Fruit fly (Drosophila melanogaster) whole organism, embryonic: Measurements from ENCODE around the gene enc.

ENCODE experiments used
- B-H2 ChIP-seq: fragments of 200-800 bp; sonication (Bioruptor generic); optimal IDR thresholded peaks from 2 replicates; lab custom pipeline; 2018; ENCODE audit warnings: missing biosample characterization, mild to moderate bottlenecking, missing genetic modification characterization
- Bgb ChIP-seq: fragments of 200-800 bp; sonication (Bioruptor generic); IDR thresholded peaks from 2 replicates; pipeline ENCODE4 v1.3.6; 2022; ENCODE audit warnings: missing biosample characterization, missing genetic modification characterization; ENCODE audit not compliant: partially characterized antibody
- CG12659 ChIP-seq: fragments of 200-800 bp; sonication (Bioruptor generic); optimal IDR thresholded peaks from 3 replicates; lab custom pipeline; 2017; ENCODE audit warnings: mild to moderate bottlenecking, missing biosample characterization, missing genetic modification reagents, missing genetic modification characterization
- CG13287 ChIP-seq: fragments of 200-800 bp; sonication (Bioruptor generic); IDR thresholded peaks from 2 replicates; pipeline ENCODE4 v1.3.6; 2022; ENCODE audit warnings: missing biosample characterization, missing genetic modification characterization; ENCODE audit not compliant: partially characterized antibody
- CG14860 ChIP-seq: fragments of 200-800 bp; sonication (Bioruptor generic); IDR thresholded peaks from 3 replicates; pipeline ENCODE4 v1.3.6; 2022; ENCODE audit warnings: missing biosample characterization, missing genetic modification characterization; ENCODE audit not compliant: partially characterized antibody
- CG1603 ChIP-seq: fragments of 200-800 bp; sonication (Bioruptor generic); optimal IDR thresholded peaks from 2 replicates; lab custom pipeline; 2019; ENCODE audit warnings: missing biosample characterization, mild to moderate bottlenecking, missing genetic modification characterization, moderate library complexity
- CG2116 ChIP-seq: fragments of 200-800 bp; sonication (Bioruptor generic); optimal IDR thresholded peaks from 3 replicates; lab custom pipeline; 2018; ENCODE audit warnings: missing biosample characterization, mild to moderate bottlenecking, missing genetic modification characterization
- CG31365 ChIP-seq: fragments of 200-800 bp; sonication (Bioruptor generic); optimal IDR thresholded peaks from 2 replicates; lab custom pipeline; 2018; ENCODE audit warnings: missing biosample characterization, mild to moderate bottlenecking, missing genetic modification characterization
- CG4282 ChIP-seq: fragments of 200-800 bp; sonication (Bioruptor generic); optimal IDR thresholded peaks from 2 replicates; lab custom pipeline; 2016; ENCODE audit warnings: missing biosample characterization, missing genetic modification characterization
- CG5180 ChIP-seq: fragments of 200-800 bp; sonication (Bioruptor generic); optimal IDR thresholded peaks from 3 replicates; lab custom pipeline; 2017; ENCODE audit warnings: missing biosample characterization, missing genetic modification characterization, mild to moderate bottlenecking, moderate library complexity, missing genetic modification reagents
- CG7745 ChIP-seq: fragments of 200-800 bp; sonication (Bioruptor generic); optimal IDR thresholded peaks from 2 replicates; lab custom pipeline; 2018; ENCODE audit warnings: missing biosample characterization, mild to moderate bottlenecking, missing genetic modification characterization, moderate library complexity
- CG9797 ChIP-seq: fragments of 200-800 bp; sonication (Bioruptor generic); optimal IDR thresholded peaks from 3 replicates; lab custom pipeline; 2018; ENCODE audit warnings: missing biosample characterization, mild to moderate bottlenecking, missing genetic modification characterization
- CTCF ChIP-seq: fragments of 200-800 bp; sonication (Bioruptor generic); optimal IDR thresholded peaks from 2 replicates; lab custom pipeline; 2017; ENCODE audit warnings: missing biosample characterization, mild to moderate bottlenecking, missing genetic modification characterization, moderate library complexity
- CoRest ChIP-seq: fragments of 200-800 bp; sonication (Bioruptor generic); optimal IDR thresholded peaks from 3 replicates; lab custom pipeline; 2018; ENCODE audit warnings: missing biosample characterization, mild to moderate bottlenecking, missing genetic modification characterization, moderate library complexity
- Drgx ChIP-seq: fragments of 200-800 bp; sonication (Bioruptor generic); IDR thresholded peaks from 2 replicates; pipeline ENCODE4 v1.3.6; 2022; ENCODE audit warnings: missing biosample characterization, missing genetic modification characterization
- Eip74EF ChIP-seq, 2 experiments: fragments of 200-800 bp in 1 of 2; fragments of >200 bp in 1 of 2; sonication (Bioruptor generic) in 1 of 2; optimal IDR thresholded peaks; 2 replicates each; lab custom pipeline; 2017 to 2019; ENCODE audit warnings: missing biosample characterization in 2 of 2, missing genetic modification characterization in 2 of 2, mild to moderate bottlenecking in 1 of 2, moderate library complexity in 1 of 2
- HLH4C ChIP-seq: fragments of 200-800 bp; sonication (Bioruptor generic); IDR thresholded peaks from 3 replicates; pipeline ENCODE4 v1.3.6; 2022; ENCODE audit warnings: missing biosample characterization, missing genetic modification characterization; ENCODE audit not compliant: partially characterized antibody
- Hr51 ChIP-seq, 2 experiments: fragments of 200-800 bp; sonication (Bioruptor generic); optimal IDR thresholded peaks; 2 replicates in 1 of 2; 3 replicates in 1 of 2; lab custom pipeline; 2016 to 2018; ENCODE audit warnings: missing biosample characterization in 2 of 2, missing genetic modification characterization in 2 of 2, mild to moderate bottlenecking in 1 of 2, moderate library complexity in 1 of 2
- Lhr ChIP-seq: fragments of 200-800 bp; sonication (Bioruptor generic); optimal IDR thresholded peaks from 3 replicates; lab custom pipeline; 2017; ENCODE audit warnings: mild to moderate bottlenecking, missing biosample characterization, missing genetic modification reagents, missing genetic modification characterization
- Lim3 ChIP-seq: fragments of 200-800 bp; sonication (Bioruptor generic); IDR thresholded peaks from 2 replicates; pipeline ENCODE4 v1.3.6; 2022; ENCODE audit warnings: missing biosample characterization, missing genetic modification characterization
- MESR4 ChIP-seq: fragments of 200-800 bp; sonication (Bioruptor generic); optimal IDR thresholded peaks from 2 replicates; lab custom pipeline; 2018; ENCODE audit warnings: missing biosample characterization, mild to moderate bottlenecking, missing genetic modification characterization, moderate library complexity
- Max ChIP-seq: fragments of 200-800 bp; sonication (Bioruptor generic); optimal IDR thresholded peaks from 2 replicates; lab custom pipeline; 2016; ENCODE audit warnings: missing biosample characterization, mild to moderate bottlenecking, missing genetic modification characterization
- Med ChIP-seq: fragments of 200-800 bp; sonication (Bioruptor generic); peaks from one replicate; lab custom pipeline; 2016; ENCODE audit warnings: missing biosample characterization, missing genetic modification characterization, mild to moderate bottlenecking, inconsistent platforms, moderate library complexity
- Oli ChIP-seq: fragments of 200-800 bp; sonication (Bioruptor generic); optimal IDR thresholded peaks from 2 replicates; lab custom pipeline; 2018; ENCODE audit warnings: missing biosample characterization, mild to moderate bottlenecking, missing genetic modification characterization, moderate library complexity
- Opbp ChIP-seq: fragments of 200-800 bp; sonication (Bioruptor generic); IDR thresholded peaks from 3 replicates; pipeline ENCODE4 v1.3.6; 2022; ENCODE audit warnings: missing biosample characterization, missing genetic modification characterization; ENCODE audit not compliant: partially characterized antibody
- Rfx ChIP-seq: fragments of 200-800 bp; sonication (Bioruptor generic); IDR thresholded peaks from 2 replicates; pipeline ENCODE4 v1.3.6; 2022; ENCODE audit warnings: missing biosample characterization, missing genetic modification characterization
- Scr ChIP-seq: fragments of 200-800 bp; sonication (Bioruptor generic); IDR thresholded peaks from 2 replicates; pipeline ENCODE4 v1.3.6; 2022; ENCODE audit warnings: missing biosample characterization, missing genetic modification characterization; ENCODE audit not compliant: partially characterized antibody
- Sin3A ChIP-seq: fragments of >200 bp; optimal IDR thresholded peaks from 2 replicates; lab custom pipeline; 2018
- Sry-β ChIP-seq: fragments of 200-800 bp; sonication (Bioruptor generic); optimal IDR thresholded peaks from 2 replicates; lab custom pipeline; 2018; ENCODE audit warnings: missing biosample characterization, mild to moderate bottlenecking, missing genetic modification characterization, moderate library complexity
- Sry-δ ChIP-seq: fragments of 200-800 bp; sonication (Bioruptor generic); optimal IDR thresholded peaks from 2 replicates; lab custom pipeline; 2016; ENCODE audit warnings: missing biosample characterization, missing genetic modification characterization
- YL-1 ChIP-seq: fragments of 200-800 bp; sonication (Bioruptor generic); optimal IDR thresholded peaks from 3 replicates; lab custom pipeline; 2017; ENCODE audit warnings: missing biosample characterization, mild to moderate bottlenecking, missing genetic modification characterization
- ato ChIP-seq: fragments of 200-800 bp; sonication (Bioruptor generic); IDR thresholded peaks from 2 replicates; pipeline ENCODE4 v1.3.6; 2022; ENCODE audit warnings: missing biosample characterization, missing genetic modification characterization; ENCODE audit not compliant: partially characterized antibody
- bbx ChIP-seq: fragments of 200-800 bp; sonication (Bioruptor generic); IDR thresholded peaks from 2 replicates; pipeline ENCODE4 v1.3.6; 2022; ENCODE audit warnings: missing biosample characterization, missing genetic modification characterization; ENCODE audit not compliant: partially characterized antibody
- bigmax ChIP-seq: fragments of 200-800 bp; sonication (Bioruptor generic); optimal IDR thresholded peaks from 2 replicates; lab custom pipeline; 2018; ENCODE audit warnings: missing biosample characterization, mild to moderate bottlenecking, missing genetic modification characterization
- ci ChIP-seq: fragments of 200-800 bp; sonication (Bioruptor generic); IDR thresholded peaks from 3 replicates; pipeline ENCODE4 v1.3.6; 2022; ENCODE audit warnings: missing biosample characterization, missing genetic modification characterization
- dm ChIP-seq: fragments of 200-800 bp; sonication (Bioruptor generic); optimal IDR thresholded peaks from 3 replicates; lab custom pipeline; 2016; ENCODE audit warnings: missing biosample characterization, missing genetic modification characterization
- fru ChIP-seq: fragments of >200 bp; optimal IDR thresholded peaks from 2 replicates; lab custom pipeline; 2017
- grau ChIP-seq: fragments of 200-800 bp; optimal IDR thresholded peaks from 3 replicates; lab custom pipeline; 2019; ENCODE audit warnings: missing biosample characterization, mild to moderate bottlenecking, missing genetic modification characterization, moderate library complexity
- jumu ChIP-seq: fragments of 200-800 bp; sonication (Bioruptor generic); optimal IDR thresholded peaks from 3 replicates; lab custom pipeline; 2016; ENCODE audit warnings: missing biosample characterization, missing genetic modification characterization
- peb ChIP-seq: fragments of 200-800 bp; sonication (Bioruptor generic); IDR thresholded peaks from 2 replicates; pipeline ENCODE4 v1.3.6; 2022; ENCODE audit warnings: missing biosample characterization, missing genetic modification characterization
- pho ChIP-seq: fragments of 200-800 bp; sonication (Bioruptor generic); optimal IDR thresholded peaks from 2 replicates; lab custom pipeline; 2016; ENCODE audit warnings: missing biosample characterization, missing genetic modification characterization
- phol ChIP-seq: fragments of 200-800 bp; sonication (Bioruptor generic); optimal IDR thresholded peaks from 3 replicates; lab custom pipeline; 2018; ENCODE audit warnings: missing biosample characterization, mild to moderate bottlenecking, missing genetic modification characterization, moderate library complexity
- prd ChIP-seq, 3 experiments: fragments of >200 bp in 2 of 3; fragments of 200-800 bp in 1 of 3; sonication (Bioruptor generic) in 1 of 3; optimal IDR thresholded peaks in 2 of 3; IDR thresholded peaks in 1 of 3; 2 replicates in 2 of 3; 3 replicates in 1 of 3; pipeline versions ENCODE4 v1.3.6 to Lab custom; 2017 to 2022; ENCODE audit warnings: missing biosample characterization in 1 of 3, missing genetic modification characterization in 1 of 3
- psq ChIP-seq: fragments of 200-800 bp; sonication (Bioruptor generic); optimal IDR thresholded peaks from 2 replicates; lab custom pipeline; 2017; ENCODE audit warnings: missing biosample characterization, missing genetic modification characterization
- sens ChIP-seq: fragments of 200-800 bp; sonication (Bioruptor generic); peaks from one replicate; lab custom pipeline; 2016; ENCODE audit warnings: missing biosample characterization, missing genetic modification characterization
- sna ChIP-seq: fragments of 200-800 bp; sonication (Bioruptor generic); IDR thresholded peaks from 2 replicates; pipeline ENCODE4 v1.3.6; 2022; ENCODE audit warnings: missing biosample characterization, missing genetic modification characterization; ENCODE audit not compliant: partially characterized antibody
- sqz ChIP-seq: fragments of 200-800 bp; sonication (Bioruptor generic); optimal IDR thresholded peaks from 3 replicates; lab custom pipeline; 2018; ENCODE audit warnings: missing biosample characterization, mild to moderate bottlenecking, missing genetic modification characterization
- stwl ChIP-seq: fragments of 200-800 bp; sonication (Bioruptor generic); optimal IDR thresholded peaks from 3 replicates; lab custom pipeline; 2018; ENCODE audit warnings: missing biosample characterization, mild to moderate bottlenecking, missing genetic modification characterization, moderate library complexity
- unc-4 ChIP-seq: fragments of 200-800 bp; sonication (Bioruptor generic); IDR thresholded peaks from 2 replicates; pipeline ENCODE4 v1.3.6; 2022; ENCODE audit warnings: missing biosample characterization, missing genetic modification characterization; ENCODE audit not compliant: partially characterized antibody

The enc gene

DNA sequence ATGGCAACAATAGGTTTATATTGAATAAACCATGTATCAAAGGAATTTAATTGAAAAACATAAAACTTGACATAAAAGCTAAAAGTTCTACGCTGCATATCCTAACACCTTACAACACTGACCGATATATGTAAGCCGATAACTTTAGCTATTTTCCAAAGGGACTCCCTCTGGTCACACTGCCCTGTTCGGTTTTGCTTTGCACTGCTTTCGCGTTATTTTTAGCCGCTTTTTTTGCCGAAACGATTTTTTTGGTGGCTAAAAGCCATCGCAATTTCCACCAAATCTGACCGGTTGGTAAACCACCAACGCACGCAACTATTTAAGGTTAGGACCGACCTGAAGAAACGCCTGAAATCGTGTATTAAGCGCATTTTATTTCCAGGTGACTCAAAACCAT is 7.4 kb upstream of the enc start, which contains the start of the genes CG32263 and PIG-B (continued):
- TF ChIP-seq CG9797: peak; percentile 68
- TF ChIP-seq CG1603 (tag; lab: Kevin White, UChicago): peak; percentile 47
- TF ChIP-seq Sry-δ (GFP tag; lab: Kevin White, UChicago): peak; percentile 60
- TF ChIP-seq fru: no peak
- TF ChIP-seq CG7745: no peak
- TF ChIP-seq CG13287 (GFP tag; lab: Robert Waterston, UW): peak; percentile 86
- no peak for TF ChIP-seq Max
- no peak for TF ChIP-seq Eip74EF (GFP tag; optimal IDR thresholded peaks at IDR 0.05; lab: Kevin White, UChicago)
- no peak for TF ChIP-seq peb (GFP tag; lab: Robert Waterston, UW)
- peak; percentile 65 for TF ChIP-seq Scr (GFP tag; lab: Robert Waterston, UW)
- peak; percentile 21 for TF ChIP-seq dm
- peak; percentile 66 for TF ChIP-seq unc-4 (GFP tag; lab: Robert Waterston, UW)
- TF ChIP-seq stwl (tag; lab: Kevin White, UChicago): peak; percentile 100
- peak; percentile 85 for TF ChIP-seq Med
- peak; percentile 4 for TF ChIP-seq CG4282 (GFP tag; lab: Kevin White, UChicago)
- no peak for TF ChIP-seq Lim3 (GFP tag; lab: Robert Waterston, UW)
- TF ChIP-seq sqz (GFP tag; lab: Kevin White, UChicago): no peak
- TF ChIP-seq grau (tag; lab: Kevin White, UChicago): peak; percentile 24
- TF ChIP-seq Drgx (GFP tag; lab: Robert Waterston, UW): no peak
- TF ChIP-seq ci (GFP tag; lab: Robert Waterston, UW): 0 out of 3 replicates have a peak, but pooled peaks have one; percentile 40
- TF ChIP-seq phol (tag; lab: Kevin White, UChicago): peak; percentile 33
- peak; percentile 72 for TF ChIP-seq sens (GFP tag; lab: Kevin White, UChicago)
- peak; percentile 43 for TF ChIP-seq CG2116 (GFP tag; lab: Kevin White, UChicago)
- TF ChIP-seq jumu (GFP tag; lab: Kevin White, UChicago): peak; percentile 45
- peak; percentile 66 for TF ChIP-seq HLH4C
- TF ChIP-seq Oli (tag; lab: Kevin White, UChicago): no peak
- TF ChIP-seq B-H2: peak; percentile 39
- peak; percentile 28 for TF ChIP-seq CoRest (tag; lab: Kevin White, UChicago)
- peak; percentile 72 for TF ChIP-seq CG31365 (tag; lab: Kevin White, UChicago)
- TF ChIP-seq CG5180: no peak
- peak; percentile 49 for TF ChIP-seq CG12659 (GFP tag; lab: Kevin White, UChicago)
- TF ChIP-seq MESR4 (GFP tag; lab: Kevin White, UChicago): peak; percentile 60
- TF ChIP-seq Hr51 (GFP tag; optimal IDR thresholded peaks at IDR 0.05; lab: Kevin White, UChicago): no peak
- TF ChIP-seq bigmax (GFP tag; lab: Kevin White, UChicago): peak; percentile 87
- peak; percentile 65 for TF ChIP-seq YL-1 (GFP tag; lab: Kevin White, UChicago)
- TF ChIP-seq Sry-β (GFP tag; lab: Kevin White, UChicago): peak; percentile 1
- peak; percentile 44 for TF ChIP-seq Lhr (GFP tag; lab: Kevin White, UChicago)
- no peak for TF ChIP-seq CTCF (GFP tag; lab: Kevin White, UChicago)
- peak; percentile 85 for TF ChIP-seq psq (GFP tag; lab: Kevin White, UChicago)
- peak; percentile 39 for TF ChIP-seq Rfx (GFP tag; lab: Robert Waterston, UW)
- TF ChIP-seq sna: peak; percentile 76
- TF ChIP-seq CG14860 (GFP tag; lab: Robert Waterston, UW): peak; percentile 49
- TF ChIP-seq Bgb (GFP tag; lab: Robert Waterston, UW): peak; percentile 79
- TF ChIP-seq Sin3A (lab: Kevin White, UChicago): peak; percentile 65
- peak; percentile 84 for TF ChIP-seq bbx (GFP tag; lab: Robert Waterston, UW)
- TF ChIP-seq prd (optimal IDR thresholded peaks at IDR 0.05; lab: Kevin White, UChicago): no peak
- TF ChIP-seq prd (GFP tag; IDR thresholded peaks at IDR 0.05; lab: Robert Waterston, UW): 0 out of 3 replicates have a peak, but pooled peaks have one; percentile 13
- TF ChIP-seq pho (GFP tag; lab: Kevin White, UChicago): peak; percentile 6
- peak; percentile 50; the same call in 1 of the 2 replicates for TF ChIP-seq ato (GFP tag; lab: Robert Waterston, UW)
- TF ChIP-seq Opbp (GFP tag; lab: Robert Waterston, UW): peak; percentile 80; the same call in 2 of the 3 replicates
